Worm (Caenorhabditis elegans) whole organism, young adult: ENCODE data around the gene F01F1.3.

Experiments used
- B0019.2 ChIP-seq: fragments of 200-800 bp; sonication (Bioruptor generic); conservative IDR thresholded peaks from 2 replicates; pipeline ENCODE4 v1.3.6; 2022; ENCODE audit warnings: missing genetic modification reagents, missing genetic modification characterization, missing compliant biosample characterization
- F49E8.2 ChIP-seq: sonication (generic microtip); optimal IDR thresholded peaks from 3 replicates; lab custom pipeline; 2017; ENCODE audit warnings: missing genetic modification characterization, mild to moderate bottlenecking, missing compliant biosample characterization, antibody characterized with exemption, moderate library complexity; ENCODE audit not compliant: insufficient read depth
- dpff-1 ChIP-seq: sonication (generic microtip); optimal IDR thresholded peaks from 2 replicates; lab custom pipeline; 2017; ENCODE audit warnings: mild to moderate bottlenecking, missing genetic modification characterization, missing compliant biosample characterization
- zim-3 ChIP-seq: sonication (generic microtip); optimal IDR thresholded peaks from 2 replicates; lab custom pipeline; 2017; ENCODE audit warnings: mild to moderate bottlenecking, missing genetic modification characterization, moderate library complexity, missing compliant biosample characterization

ce11 chrIII:5868401-5868800 lies 3.3 kb upstream of the F01F1.3 start, which contains the start of gene eng-1:
- TF ChIP-seq dpff-1, result no peak
- TF ChIP-seq F49E8.2 (tag; lab: Kevin White, UChicago), result no peak
- TF ChIP-seq zim-3 (tag; lab: Kevin White, UChicago), result no peak
- no peak for TF ChIP-seq B0019.2 (GFP tag; lab: Robert Waterston, UW)
